Fruit fly (Drosophila melanogaster) whole organism, embryonic: ENCODE results near the gene CG6083.
A peak's percentile ranks its signal among the peaks of the same experiment; 100 is the strongest.

Experiments
- CG10209 ChIP-seq: fragments of 200-800 bp; sonication (Bioruptor generic); optimal IDR thresholded peaks from 3 replicates; lab custom pipeline; 2017; ENCODE audit warnings: missing biosample characterization, mild to moderate bottlenecking, missing genetic modification characterization, missing genetic modification reagents
- CG10979 ChIP-seq: fragments of 200-800 bp; sonication (Bioruptor generic); optimal IDR thresholded peaks from 2 replicates; lab custom pipeline; 2018; ENCODE audit warnings: missing biosample characterization, mild to moderate bottlenecking, missing genetic modification characterization, moderate library complexity
- CG11247 ChIP-seq: fragments of 200-800 bp; sonication (Bioruptor generic); IDR thresholded peaks from 2 replicates; pipeline ENCODE4 v1.3.6; 2022; ENCODE audit warnings: missing biosample characterization, missing genetic modification characterization
- CG1233 ChIP-seq: fragments of 200-800 bp; sonication (Bioruptor generic); optimal IDR thresholded peaks from 4 replicates; lab custom pipeline; 2018; ENCODE audit warnings: missing biosample characterization, mild to moderate bottlenecking, missing genetic modification characterization
- CG12659 ChIP-seq: fragments of 200-800 bp; sonication (Bioruptor generic); optimal IDR thresholded peaks from 3 replicates; lab custom pipeline; 2017; ENCODE audit warnings: mild to moderate bottlenecking, missing biosample characterization, missing genetic modification reagents, missing genetic modification characterization
- CG14860 ChIP-seq: fragments of 200-800 bp; sonication (Bioruptor generic); IDR thresholded peaks from 3 replicates; pipeline ENCODE4 v1.3.6; 2022; ENCODE audit warnings: missing biosample characterization, missing genetic modification characterization; ENCODE audit not compliant: partially characterized antibody
- CG15011 ChIP-seq: fragments of 200-800 bp; sonication (Bioruptor generic); optimal IDR thresholded peaks from 3 replicates; lab custom pipeline; 2018; ENCODE audit warnings: missing biosample characterization, mild to moderate bottlenecking, missing genetic modification characterization
- CG15269 ChIP-seq: fragments of 200-800 bp; sonication (Bioruptor generic); optimal IDR thresholded peaks from 2 replicates; lab custom pipeline; 2018; ENCODE audit warnings: missing biosample characterization, mild to moderate bottlenecking, missing genetic modification characterization, moderate library complexity
- CG1647 ChIP-seq: fragments of 200-800 bp; sonication (Bioruptor generic); optimal IDR thresholded peaks from 3 replicates; lab custom pipeline; 2016; ENCODE audit warnings: missing biosample characterization, missing genetic modification characterization
- CG17359 ChIP-seq: fragments of 200-800 bp; sonication (Bioruptor generic); optimal IDR thresholded peaks from 3 replicates; lab custom pipeline; 2018; ENCODE audit warnings: missing biosample characterization, mild to moderate bottlenecking, missing genetic modification characterization, moderate library complexity
- CG2120 ChIP-seq: fragments of 200-800 bp; sonication (Bioruptor generic); optimal IDR thresholded peaks from 3 replicates; lab custom pipeline; 2016; ENCODE audit warnings: missing biosample characterization, missing genetic modification characterization
- CG2875 ChIP-seq: fragments of 200-800 bp; sonication (Bioruptor generic); optimal IDR thresholded peaks from 2 replicates; lab custom pipeline; 2017; ENCODE audit warnings: missing biosample characterization, mild to moderate bottlenecking, missing genetic modification characterization, missing genetic modification reagents
- CG30431 ChIP-seq: fragments of 200-800 bp; sonication (Bioruptor generic); optimal IDR thresholded peaks from 2 replicates; lab custom pipeline; 2017; ENCODE audit warnings: missing biosample characterization, missing genetic modification characterization
- CG3163 ChIP-seq: fragments of 200-800 bp; sonication (Bioruptor generic); optimal IDR thresholded peaks from 3 replicates; lab custom pipeline; 2016; ENCODE audit warnings: missing biosample characterization, missing genetic modification characterization
- CG4730 ChIP-seq: fragments of 200-800 bp; sonication (Bioruptor generic); IDR thresholded peaks from 2 replicates; pipeline ENCODE4 v1.3.6; 2022; ENCODE audit warnings: missing biosample characterization, missing genetic modification characterization
- CG9215 ChIP-seq: fragments of 200-800 bp; sonication (Bioruptor generic); IDR thresholded peaks from 2 replicates; pipeline ENCODE4 v1.3.6; 2022; ENCODE audit warnings: missing biosample characterization, missing genetic modification characterization
- CHES-1-like ChIP-seq: fragments of 200-800 bp; sonication (Bioruptor generic); optimal IDR thresholded peaks from 2 replicates; lab custom pipeline; 2016; ENCODE audit warnings: missing biosample characterization, missing genetic modification characterization
- Dll ChIP-seq: fragments of 200-800 bp; sonication (Bioruptor generic); IDR thresholded peaks from 4 replicates; pipeline ENCODE4 v1.3.6; 2022; ENCODE audit warnings: missing biosample characterization, missing genetic modification characterization; ENCODE audit not compliant: partially characterized antibody
- Gsc ChIP-seq: fragments of 200-800 bp; sonication (Bioruptor generic); IDR thresholded peaks from 2 replicates; pipeline ENCODE4 v1.3.6; 2022; ENCODE audit warnings: missing biosample characterization, missing genetic modification characterization
- H15 ChIP-seq: fragments of 200-800 bp; sonication (Bioruptor generic); IDR thresholded peaks from 3 replicates; pipeline ENCODE4 v1.3.6; 2022; ENCODE audit warnings: missing biosample characterization, missing genetic modification characterization
- HmgD ChIP-seq: fragments of 200-800 bp; sonication (Bioruptor generic); optimal IDR thresholded peaks from 3 replicates; lab custom pipeline; 2016; ENCODE audit warnings: missing biosample characterization, missing genetic modification characterization
- Hmr ChIP-seq: fragments of 200-800 bp; sonication (Bioruptor generic); optimal IDR thresholded peaks from 3 replicates; lab custom pipeline; 2017; ENCODE audit warnings: mild to moderate bottlenecking, missing biosample characterization, missing genetic modification reagents, missing genetic modification characterization
- Hmx ChIP-seq: fragments of 200-800 bp; sonication (Bioruptor generic); optimal IDR thresholded peaks from 2 replicates; lab custom pipeline; 2016; ENCODE audit warnings: missing biosample characterization, missing genetic modification characterization
- Hr3 ChIP-seq: fragments of 200-800 bp; sonication (Bioruptor generic); optimal IDR thresholded peaks from 3 replicates; lab custom pipeline; 2016; ENCODE audit warnings: missing biosample characterization, missing genetic modification characterization
- Lhr ChIP-seq: fragments of 200-800 bp; sonication (Bioruptor generic); optimal IDR thresholded peaks from 3 replicates; lab custom pipeline; 2017; ENCODE audit warnings: mild to moderate bottlenecking, missing biosample characterization, missing genetic modification reagents, missing genetic modification characterization
- MBD-R2 ChIP-seq: fragments of 200-800 bp; sonication (Bioruptor generic); IDR thresholded peaks from 2 replicates; pipeline ENCODE4 v1.3.6; 2022; ENCODE audit warnings: missing biosample characterization, missing genetic modification characterization
- NK7.1 ChIP-seq: fragments of 200-800 bp; sonication (Bioruptor generic); optimal IDR thresholded peaks from 3 replicates; lab custom pipeline; 2016; ENCODE audit warnings: missing biosample characterization, missing genetic modification characterization
- Ravus ChIP-seq: fragments of 200-800 bp; sonication (Bioruptor generic); IDR thresholded peaks from 2 replicates; pipeline ENCODE4 v1.3.6; 2022; ENCODE audit warnings: missing biosample characterization, missing genetic modification characterization
- Six4 ChIP-seq: fragments of 200-800 bp; sonication (Bioruptor generic); optimal IDR thresholded peaks from 2 replicates; lab custom pipeline; 2016; ENCODE audit warnings: missing biosample characterization, missing genetic modification characterization
- Sox100B ChIP-seq: fragments of 200-800 bp; sonication (Bioruptor generic); optimal IDR thresholded peaks from 3 replicates; lab custom pipeline; 2018; ENCODE audit warnings: missing biosample characterization, mild to moderate bottlenecking, missing genetic modification characterization
- Trl ChIP-seq, 3 experiments: fragments of >200 bp in 2 of 3; fragments of 200-800 bp in 1 of 3; sonication (Bioruptor generic) in 1 of 3; optimal IDR thresholded peaks; 2 replicates in 1 of 3; 3 replicates in 2 of 3; lab custom pipeline; 2016 to 2017; ENCODE audit warnings: missing biosample characterization in 1 of 3, missing genetic modification characterization in 1 of 3
- Xrp1 ChIP-seq: fragments of 200-800 bp; sonication (Bioruptor generic); IDR thresholded peaks from 2 replicates; pipeline ENCODE4 v1.3.6; 2022; ENCODE audit warnings: missing biosample characterization, missing genetic modification characterization
- ab ChIP-seq: fragments of 200-800 bp; sonication (Bioruptor generic); optimal IDR thresholded peaks from 2 replicates; lab custom pipeline; 2016; ENCODE audit warnings: missing biosample characterization, missing genetic modification characterization
- ac ChIP-seq: fragments of 200-800 bp; sonication (Bioruptor generic); optimal IDR thresholded peaks from 3 replicates; lab custom pipeline; 2017; ENCODE audit warnings: missing biosample characterization, mild to moderate bottlenecking, missing genetic modification characterization
- cad ChIP-seq: fragments of >200 bp; optimal IDR thresholded peaks from 2 replicates; lab custom pipeline; 2017; ENCODE audit warnings: missing biosample characterization, missing genetic modification characterization
- cas ChIP-seq: fragments of 200-800 bp; sonication (Bioruptor generic); IDR thresholded peaks from 2 replicates; pipeline ENCODE4 v1.3.6; 2022; ENCODE audit warnings: missing biosample characterization, missing genetic modification characterization
- caup ChIP-seq: fragments of 200-800 bp; sonication (Bioruptor generic); optimal IDR thresholded peaks from 3 replicates; lab custom pipeline; 2017; ENCODE audit warnings: missing biosample characterization, mild to moderate bottlenecking, missing genetic modification characterization, moderate library complexity; ENCODE audit not compliant: severe bottlenecking
- corto ChIP-seq: fragments of 200-800 bp; sonication (Bioruptor generic); optimal IDR thresholded peaks from 2 replicates; lab custom pipeline; 2016; ENCODE audit warnings: missing biosample characterization, mild to moderate bottlenecking, missing genetic modification characterization, moderate library complexity
- gcm ChIP-seq: fragments of 200-800 bp; sonication (Bioruptor generic); optimal IDR thresholded peaks from 2 replicates; lab custom pipeline; 2019; ENCODE audit warnings: missing biosample characterization, mild to moderate bottlenecking, missing genetic modification characterization, moderate library complexity
- hb ChIP-seq: fragments of 200-800 bp; sonication (Bioruptor generic); IDR thresholded peaks from 3 replicates; pipeline ENCODE4 v1.3.6; 2022; ENCODE audit warnings: missing biosample characterization, missing genetic modification characterization; ENCODE audit not compliant: partially characterized antibody
- hkb ChIP-seq, 2 experiments: fragments of 200-800 bp in 1 of 2; fragments of >200 bp in 1 of 2; sonication (Bioruptor generic) in 1 of 2; IDR thresholded peaks in 1 of 2; optimal IDR thresholded peaks in 1 of 2; 2 replicates each; pipeline versions ENCODE4 v1.3.6 to Lab custom; 2017 to 2022; ENCODE audit warnings: missing biosample characterization in 1 of 2, missing genetic modification characterization in 1 of 2
- lola ChIP-seq, 3 experiments: fragments of >200 bp in 2 of 3; fragments of 200-800 bp in 1 of 3; sonication (Bioruptor generic) in 1 of 3; optimal IDR thresholded peaks; 2 replicates each; lab custom pipeline; 2017 to 2019; ENCODE audit warnings: missing biosample characterization in 3 of 3, missing genetic modification characterization in 3 of 3, mild to moderate bottlenecking in 1 of 3, moderate library complexity in 1 of 3
- odd ChIP-seq: fragments of 200-800 bp; sonication (Bioruptor generic); optimal IDR thresholded peaks from 2 replicates; lab custom pipeline; 2017; ENCODE audit warnings: missing biosample characterization, mild to moderate bottlenecking, missing genetic modification characterization
- rib ChIP-seq: fragments of 200-800 bp; sonication (Bioruptor generic); IDR thresholded peaks from 2 replicates; pipeline ENCODE4 v1.3.6; 2022; ENCODE audit warnings: missing biosample characterization, missing genetic modification characterization
- sd ChIP-seq: fragments of 200-800 bp; sonication (Bioruptor generic); optimal IDR thresholded peaks from 3 replicates; lab custom pipeline; 2018; ENCODE audit warnings: missing biosample characterization, mild to moderate bottlenecking, missing genetic modification characterization, moderate library complexity
- tio ChIP-seq: fragments of 200-800 bp; sonication (Bioruptor generic); optimal IDR thresholded peaks from 2 replicates; lab custom pipeline; 2017; ENCODE audit warnings: missing biosample characterization, missing genetic modification characterization, inconsistent platforms
- vvl ChIP-seq: fragments of 200-800 bp; sonication (Bioruptor generic); IDR thresholded peaks from 2 replicates; pipeline ENCODE4 v1.3.6; 2022; ENCODE audit warnings: missing biosample characterization, missing genetic modification characterization
- zfh1 ChIP-seq: fragments of 200-800 bp; sonication (Bioruptor generic); IDR thresholded peaks from 3 replicates; pipeline ENCODE4 v1.3.6; 2022; ENCODE audit warnings: missing biosample characterization, missing genetic modification characterization

Gene CG6083

dm6 chr3L:11587720-11588580, 38.0 kb downstream of the CG6083 start, which contains the start of gene rt (continued):
- TF ChIP-seq Hr3 (no peak), CG1233 (GFP tag; lab: Kevin White, UChicago) (peak; percentile 22), zfh1 (GFP tag; lab: Robert Waterston, UW) (peak; percentile 67), CG12659 (GFP tag; lab: Kevin White, UChicago) (peak; percentile 32), hb (GFP tag; lab: Robert Waterston, UW) (no peak), CG2120 (GFP tag; lab: Kevin White, UChicago) (no peak), CG2875 (GFP tag; lab: Kevin White, UChicago) (peak; percentile 38), CG4730 (GFP tag; lab: Robert Waterston, UW) (no peak), cad (GFP tag; lab: Kevin White, UChicago) (no peak), Sox100B (GFP tag; lab: Kevin White, UChicago) (peak; percentile 69), CG17359 (tag; lab: Kevin White, UChicago) (peak; percentile 31), hkb (optimal IDR thresholded peaks at IDR 0.05; lab: Kevin White, UChicago) (no peak), hkb (GFP tag; IDR thresholded peaks at IDR 0.05; lab: Robert Waterston, UW) (peak; percentile 70), CG30431 (peak; percentile 31), ab (no peak), CG15269 (peak; percentile 48), NK7.1 (GFP tag; lab: Kevin White, UChicago) (no peak), Hmx (GFP tag; lab: Kevin White, UChicago) (no peak), CHES-1-like (GFP tag; lab: Kevin White, UChicago) (no peak), rib (GFP tag; lab: Robert Waterston, UW) (no peak), lola (GFP tag; optimal IDR thresholded peaks at IDR 0.05; lab: Kevin White, UChicago) (peak in 1 of 3 experiments; percentile 85), cas (no peak), caup (no peak), MBD-R2 (GFP tag; lab: Robert Waterston, UW) (no peak), gcm (GFP tag; lab: Kevin White, UChicago) (peak; percentile 68), CG3163 (no peak), CG15011 (GFP tag; lab: Kevin White, UChicago) (peak; percentile 27), odd (GFP tag; lab: Kevin White, UChicago) (peak; percentile 25), HmgD (GFP tag; lab: Kevin White, UChicago) (no peak), ac (no peak), CG1647 (GFP tag; lab: Kevin White, UChicago) (no peak), CG10979 (tag; lab: Kevin White, UChicago) (peak; percentile 81), Hmr (no peak), Ravus (no peak), sd (tag; lab: Kevin White, UChicago) (peak; percentile 90), CG14860 (GFP tag; lab: Robert Waterston, UW) (0 out of 3 replicates have a peak, but pooled peaks have one; percentile 30), CG11247 (no peak), Xrp1 (GFP tag; lab: Robert Waterston, UW) (peak; percentile 75), Dll (no peak), Trl (optimal IDR thresholded peaks at IDR 0.05; lab: Kevin White, UChicago) (no peak), Trl (GFP tag; optimal IDR thresholded peaks at IDR 0.05; lab: Kevin White, UChicago) (peak; percentile 39), Gsc (GFP tag; lab: Robert Waterston, UW) (no peak; the same call in 1 of the 2 replicates), CG9215 (GFP tag; lab: Robert Waterston, UW) (no peak), H15 (GFP tag; lab: Robert Waterston, UW) (no peak), corto (no peak), vvl (GFP tag; lab: Robert Waterston, UW) (no peak), Six4 (peak; percentile 41), CG10209 (GFP tag; lab: Kevin White, UChicago) (peak; percentile 18), Lhr (GFP tag; lab: Kevin White, UChicago) (peak; percentile 27), tio (GFP tag; lab: Kevin White, UChicago) (peak; percentile 42)
